Fruit fly (Drosophila melanogaster) whole organism, embryonic: Measurements from ENCODE around the gene TrpRS.
A peak's percentile ranks its signal among the peaks of the same experiment; 100 is the strongest.

Experiments used
- Atf6 ChIP-seq: fragments of 200-800 bp; sonication (Bioruptor generic); IDR thresholded peaks from 2 replicates; pipeline ENCODE4 v1.3.6; 2022; ENCODE audit warnings: missing biosample characterization, missing genetic modification characterization
- Blimp-1 ChIP-seq: fragments of 200-800 bp; sonication (Bioruptor generic); optimal IDR thresholded peaks from 3 replicates; lab custom pipeline; 2018; ENCODE audit warnings: missing biosample characterization, missing genetic modification characterization, mild to moderate bottlenecking, moderate library complexity, missing genetic modification reagents
- CG10321 ChIP-seq: fragments of 200-800 bp; sonication (Bioruptor generic); IDR thresholded peaks from 2 replicates; pipeline ENCODE4 v1.3.6; 2022; ENCODE audit warnings: missing biosample characterization, missing genetic modification characterization
- CG10979 ChIP-seq: fragments of 200-800 bp; sonication (Bioruptor generic); optimal IDR thresholded peaks from 2 replicates; lab custom pipeline; 2018; ENCODE audit warnings: missing biosample characterization, mild to moderate bottlenecking, missing genetic modification characterization, moderate library complexity
- CG11247 ChIP-seq: fragments of 200-800 bp; sonication (Bioruptor generic); IDR thresholded peaks from 2 replicates; pipeline ENCODE4 v1.3.6; 2022; ENCODE audit warnings: missing biosample characterization, missing genetic modification characterization
- CG12744 ChIP-seq: fragments of 200-800 bp; sonication (Bioruptor generic); optimal IDR thresholded peaks from 2 replicates; lab custom pipeline; 2016; ENCODE audit warnings: missing biosample characterization, missing genetic modification characterization
- CG13424 ChIP-seq: fragments of 200-800 bp; sonication (Bioruptor generic); optimal IDR thresholded peaks from 2 replicates; lab custom pipeline; 2019; ENCODE audit warnings: missing biosample characterization, mild to moderate bottlenecking, missing genetic modification characterization, moderate library complexity
- CG13894 ChIP-seq: fragments of 200-800 bp; sonication (Bioruptor generic); optimal IDR thresholded peaks from 3 replicates; lab custom pipeline; 2018; ENCODE audit warnings: missing biosample characterization, mild to moderate bottlenecking, missing genetic modification characterization, moderate library complexity
- CG14710 ChIP-seq: fragments of 200-800 bp; sonication (Bioruptor generic); optimal IDR thresholded peaks from 3 replicates; lab custom pipeline; 2019; ENCODE audit warnings: missing biosample characterization, mild to moderate bottlenecking, missing genetic modification characterization, moderate library complexity
- CG17385 ChIP-seq: fragments of 200-800 bp; sonication (Bioruptor generic); optimal IDR thresholded peaks from 3 replicates; lab custom pipeline; 2018; ENCODE audit warnings: missing biosample characterization, mild to moderate bottlenecking, missing genetic modification characterization
- CG1832 ChIP-seq: fragments of 200-800 bp; sonication (Bioruptor generic); optimal IDR thresholded peaks from 2 replicates; lab custom pipeline; 2017; ENCODE audit warnings: missing biosample characterization, mild to moderate bottlenecking, missing genetic modification characterization, inconsistent platforms
- CG2120 ChIP-seq: fragments of 200-800 bp; sonication (Bioruptor generic); optimal IDR thresholded peaks from 3 replicates; lab custom pipeline; 2016; ENCODE audit warnings: missing biosample characterization, missing genetic modification characterization
- CG31365 ChIP-seq: fragments of 200-800 bp; sonication (Bioruptor generic); optimal IDR thresholded peaks from 2 replicates; lab custom pipeline; 2018; ENCODE audit warnings: missing biosample characterization, mild to moderate bottlenecking, missing genetic modification characterization
- CG33557 ChIP-seq: fragments of 200-800 bp; sonication (Bioruptor generic); optimal IDR thresholded peaks from 2 replicates; lab custom pipeline; 2019; ENCODE audit warnings: missing biosample characterization, mild to moderate bottlenecking, missing genetic modification characterization, moderate library complexity
- CG4854 ChIP-seq: fragments of 200-800 bp; sonication (Bioruptor generic); optimal IDR thresholded peaks from 2 replicates; lab custom pipeline; 2016; ENCODE audit warnings: missing biosample characterization, missing genetic modification characterization, inconsistent platforms
- CG8765 ChIP-seq: fragments of 200-800 bp; sonication (Bioruptor generic); IDR thresholded peaks from 2 replicates; pipeline ENCODE4 v1.3.6; 2022; ENCODE audit warnings: missing biosample characterization, missing genetic modification characterization
- CG8924 ChIP-seq: fragments of 200-800 bp; optimal IDR thresholded peaks from 3 replicates; lab custom pipeline; 2019; ENCODE audit warnings: missing biosample characterization, mild to moderate bottlenecking, missing genetic modification characterization, moderate library complexity
- Dek ChIP-seq: fragments of 200-800 bp; sonication (Bioruptor generic); optimal IDR thresholded peaks from 3 replicates; lab custom pipeline; 2019; ENCODE audit warnings: missing biosample characterization, mild to moderate bottlenecking, missing genetic modification characterization, moderate library complexity
- Doc3 ChIP-seq: fragments of 200-800 bp; sonication (Bioruptor generic); IDR thresholded peaks from 3 replicates; pipeline ENCODE4 v1.3.6; 2022; ENCODE audit warnings: missing biosample characterization, missing genetic modification characterization; ENCODE audit not compliant: partially characterized antibody
- Eip74EF ChIP-seq, 2 experiments: fragments of 200-800 bp in 1 of 2; fragments of >200 bp in 1 of 2; sonication (Bioruptor generic) in 1 of 2; optimal IDR thresholded peaks; 2 replicates each; lab custom pipeline; 2017 to 2019; ENCODE audit warnings: missing biosample characterization in 2 of 2, missing genetic modification characterization in 2 of 2, mild to moderate bottlenecking in 1 of 2, moderate library complexity in 1 of 2
- Elba2 ChIP-seq: fragments of 200-800 bp; sonication (Bioruptor generic); optimal IDR thresholded peaks from 3 replicates; lab custom pipeline; 2016; ENCODE audit warnings: missing biosample characterization, missing genetic modification characterization
- Fer3 ChIP-seq: fragments of 200-800 bp; sonication (Bioruptor generic); optimal IDR thresholded peaks from 2 replicates; lab custom pipeline; 2018; ENCODE audit warnings: missing biosample characterization, mild to moderate bottlenecking, missing genetic modification characterization, moderate library complexity
- Hmr ChIP-seq: fragments of 200-800 bp; sonication (Bioruptor generic); optimal IDR thresholded peaks from 3 replicates; lab custom pipeline; 2017; ENCODE audit warnings: mild to moderate bottlenecking, missing biosample characterization, missing genetic modification reagents, missing genetic modification characterization
- Hr3 ChIP-seq: fragments of 200-800 bp; sonication (Bioruptor generic); optimal IDR thresholded peaks from 3 replicates; lab custom pipeline; 2016; ENCODE audit warnings: missing biosample characterization, missing genetic modification characterization
- MBD-R2 ChIP-seq: fragments of 200-800 bp; sonication (Bioruptor generic); IDR thresholded peaks from 2 replicates; pipeline ENCODE4 v1.3.6; 2022; ENCODE audit warnings: missing biosample characterization, missing genetic modification characterization
- Optix ChIP-seq: fragments of 200-800 bp; sonication (Bioruptor generic); IDR thresholded peaks from 3 replicates; pipeline ENCODE4 v1.3.6; 2022; ENCODE audit warnings: missing biosample characterization, missing genetic modification characterization
- Ptx1 ChIP-seq: fragments of 200-800 bp; sonication (Bioruptor generic); IDR thresholded peaks from 2 replicates; pipeline ENCODE4 v1.3.6; 2022; ENCODE audit warnings: missing biosample characterization, missing genetic modification characterization
- abd-A ChIP-seq: fragments of 200-800 bp; sonication (Bioruptor generic); optimal IDR thresholded peaks from 3 replicates; lab custom pipeline; 2019; ENCODE audit warnings: missing biosample characterization, mild to moderate bottlenecking, missing genetic modification characterization, moderate library complexity
- ash1 ChIP-seq: fragments of 200-800 bp; sonication (Bioruptor generic); optimal IDR thresholded peaks from 2 replicates; lab custom pipeline; 2018; ENCODE audit warnings: missing biosample characterization, mild to moderate bottlenecking, missing genetic modification characterization
- az2 ChIP-seq: fragments of 200-800 bp; sonication (Bioruptor generic); optimal IDR thresholded peaks from 3 replicates; lab custom pipeline; 2016; ENCODE audit warnings: missing biosample characterization, missing genetic modification characterization
- chif ChIP-seq, 2 experiments: fragments of 200-800 bp; sonication (Bioruptor generic); optimal IDR thresholded peaks; 3 replicates each; lab custom pipeline; 2016; ENCODE audit warnings: missing biosample characterization in 2 of 2, missing genetic modification characterization in 2 of 2
- corto ChIP-seq: fragments of 200-800 bp; sonication (Bioruptor generic); optimal IDR thresholded peaks from 2 replicates; lab custom pipeline; 2016; ENCODE audit warnings: missing biosample characterization, mild to moderate bottlenecking, missing genetic modification characterization, moderate library complexity
- croc ChIP-seq: fragments of 200-800 bp; sonication (Bioruptor generic); conservative IDR thresholded peaks from 3 replicates; pipeline ENCODE4 v1.3.6; 2022; ENCODE audit warnings: missing biosample characterization, missing genetic modification characterization
- dimm ChIP-seq: fragments of 200-800 bp; sonication (Bioruptor generic); IDR thresholded peaks from 2 replicates; pipeline ENCODE4 v1.3.6; 2022; ENCODE audit warnings: missing biosample characterization, missing genetic modification characterization
- grau ChIP-seq: fragments of 200-800 bp; optimal IDR thresholded peaks from 3 replicates; lab custom pipeline; 2019; ENCODE audit warnings: missing biosample characterization, mild to moderate bottlenecking, missing genetic modification characterization, moderate library complexity
- jumu ChIP-seq: fragments of 200-800 bp; sonication (Bioruptor generic); optimal IDR thresholded peaks from 3 replicates; lab custom pipeline; 2016; ENCODE audit warnings: missing biosample characterization, missing genetic modification characterization
- klu ChIP-seq: fragments of 200-800 bp; sonication (Bioruptor generic); IDR thresholded peaks from 2 replicates; pipeline ENCODE4 v1.3.6; 2022; ENCODE audit warnings: missing biosample characterization, missing genetic modification characterization
- nerfin-1 ChIP-seq: fragments of 200-800 bp; sonication (Bioruptor generic); optimal IDR thresholded peaks from 3 replicates; lab custom pipeline; 2019; ENCODE audit warnings: missing biosample characterization, mild to moderate bottlenecking, missing genetic modification characterization, moderate library complexity
- nmo ChIP-seq: fragments of 200-800 bp; sonication (Bioruptor generic); optimal IDR thresholded peaks from 2 replicates; lab custom pipeline; 2018; ENCODE audit warnings: missing biosample characterization, mild to moderate bottlenecking, missing genetic modification characterization, moderate library complexity
- repo ChIP-seq: fragments of 200-800 bp; sonication (Bioruptor generic); optimal IDR thresholded peaks from 2 replicates; lab custom pipeline; 2016; ENCODE audit warnings: missing biosample characterization, missing genetic modification characterization
- run ChIP-seq: fragments of 200-800 bp; sonication (Bioruptor generic); optimal IDR thresholded peaks from 3 replicates; lab custom pipeline; 2018; ENCODE audit warnings: missing biosample characterization, mild to moderate bottlenecking, missing genetic modification characterization
- sc ChIP-seq, 3 experiments: fragments of >200 bp in 2 of 3; fragments of 200-800 bp in 1 of 3; sonication (Bioruptor generic) in 1 of 3; optimal IDR thresholded peaks; 2 replicates in 2 of 3; 3 replicates in 1 of 3; lab custom pipeline; 2017; ENCODE audit warnings: mild to moderate bottlenecking in 1 of 3, missing biosample characterization in 1 of 3, missing genetic modification characterization in 1 of 3, missing genetic modification reagents in 1 of 3
- sna ChIP-seq: fragments of 200-800 bp; sonication (Bioruptor generic); IDR thresholded peaks from 2 replicates; pipeline ENCODE4 v1.3.6; 2022; ENCODE audit warnings: missing biosample characterization, missing genetic modification characterization; ENCODE audit not compliant: partially characterized antibody
- ssp ChIP-seq: fragments of 200-800 bp; sonication (Bioruptor generic); IDR thresholded peaks from 2 replicates; pipeline ENCODE4 v1.3.6; 2022; ENCODE audit warnings: missing biosample characterization, missing genetic modification characterization
- unc-4 ChIP-seq: fragments of 200-800 bp; sonication (Bioruptor generic); IDR thresholded peaks from 2 replicates; pipeline ENCODE4 v1.3.6; 2022; ENCODE audit warnings: missing biosample characterization, missing genetic modification characterization; ENCODE audit not compliant: partially characterized antibody
- vnd ChIP-seq: fragments of 200-800 bp; sonication (Bioruptor generic); IDR thresholded peaks from 3 replicates; pipeline ENCODE4 v1.3.6; 2022; ENCODE audit warnings: missing biosample characterization, missing genetic modification characterization; ENCODE audit not compliant: partially characterized antibody
- z ChIP-seq: fragments of 200-800 bp; sonication (Bioruptor generic); IDR thresholded peaks from 3 replicates; pipeline ENCODE4 v1.3.6; 2022; ENCODE audit warnings: missing biosample characterization, missing genetic modification characterization
- zen2 ChIP-seq: fragments of 200-800 bp; sonication (Bioruptor generic); IDR thresholded peaks from 3 replicates; pipeline ENCODE4 v1.3.6; 2022; ENCODE audit warnings: missing biosample characterization, missing genetic modification characterization; ENCODE audit not compliant: partially characterized antibody

Gene TrpRS

dm6 chr3R:9246879-9247621 is 19.7 kb downstream of the TrpRS start (continued):
- TF ChIP-seq Blimp-1 (GFP tag; lab: Kevin White, UChicago) (peak; percentile 84), CG14710 (tag; lab: Kevin White, UChicago) (peak; percentile 80), CG17385 (GFP tag; lab: Kevin White, UChicago) (peak; percentile 59), nmo (GFP tag; lab: Kevin White, UChicago) (peak; percentile 69), jumu (peak; percentile 51), zen2 (GFP tag; lab: Robert Waterston, UW) (no peak), CG12744 (GFP tag; lab: Kevin White, UChicago) (no peak), CG33557 (peak; percentile 80), ash1 (GFP tag; lab: Kevin White, UChicago) (no peak), az2 (peak; percentile 67), CG13424 (tag; lab: Kevin White, UChicago) (peak; percentile 77), MBD-R2 (GFP tag; lab: Robert Waterston, UW) (no peak), CG13894 (tag; lab: Kevin White, UChicago) (no peak), sna (no peak), CG8765 (GFP tag; lab: Robert Waterston, UW) (no peak), nerfin-1 (tag; lab: Kevin White, UChicago) (peak; percentile 80), Dek (peak; percentile 1), unc-4 (GFP tag; lab: Robert Waterston, UW) (no peak), klu (GFP tag; lab: Robert Waterston, UW) (no peak), CG4854 (peak; percentile 5), run (no peak), sc (optimal IDR thresholded peaks at IDR 0.05; lab: Kevin White, UChicago) (no peak), sc (GFP tag; optimal IDR thresholded peaks at IDR 0.05; lab: Kevin White, UChicago) (peak; percentile 58), Eip74EF (GFP tag; optimal IDR thresholded peaks at IDR 0.05; lab: Kevin White, UChicago) (peak in 1 of 2 experiments; percentile 56), vnd (GFP tag; lab: Robert Waterston, UW) (no peak), CG11247 (GFP tag; lab: Robert Waterston, UW) (no peak), Elba2 (no peak), grau (tag; lab: Kevin White, UChicago) (peak; percentile 64), z (GFP tag; lab: Robert Waterston, UW) (no peak), Ptx1 (GFP tag; lab: Robert Waterston, UW) (peak; percentile 46), Optix (no peak), corto (peak; percentile 39), CG2120 (peak; percentile 31), CG10979 (tag; lab: Kevin White, UChicago) (peak; percentile 91), Hr3 (GFP tag; lab: Kevin White, UChicago) (peak; percentile 55), abd-A (no peak), Fer3 (tag; lab: Kevin White, UChicago) (peak; percentile 43), CG31365 (tag; lab: Kevin White, UChicago) (no peak), Doc3 (GFP tag; lab: Robert Waterston, UW) (no peak), CG8924 (tag; lab: Kevin White, UChicago) (peak; percentile 78), Hmr (GFP tag; lab: Kevin White, UChicago) (no peak), Atf6 (GFP tag; lab: Robert Waterston, UW) (peak; percentile 53; the same call in 1 of the 2 replicates), dimm (no peak), CG1832 (GFP tag; lab: Kevin White, UChicago) (no peak), CG10321 (no peak), repo (GFP tag; lab: Kevin White, UChicago) (no peak), chif (GFP tag; optimal IDR thresholded peaks at IDR 0.05; lab: Kevin White, UChicago) (peak; percentile 50 to 67), ssp (GFP tag; lab: Robert Waterston, UW) (peak; percentile 41; the same call in 1 of the 2 replicates), croc (GFP tag; lab: Robert Waterston, UW) (peak; percentile 57; the same call in 2 of the 3 replicates)
